Worm (Caenorhabditis elegans) whole organism, late embryonic: ENCODE data around the gene rpl-20.
A peak's percentile ranks its signal among the peaks of the same experiment; 100 is the strongest.

Source experiments
- C08G9.2 ChIP-seq: sonication (generic microtip); optimal IDR thresholded peaks from 2 replicates; lab custom pipeline; 2016; ENCODE audit warnings: mild to moderate bottlenecking, missing genetic modification characterization, moderate library complexity, missing compliant biosample characterization
- C38D4.7 ChIP-seq: fragments of 200-800 bp; sonication (Bioruptor generic); optimal IDR thresholded peaks from 2 replicates; lab custom pipeline; 2018; ENCODE audit warnings: mild to moderate bottlenecking, missing genetic modification characterization, moderate library complexity, missing compliant biosample characterization
- F13H6.1 ChIP-seq: sonication (generic microtip); optimal IDR thresholded peaks from 2 replicates; lab custom pipeline; 2016; ENCODE audit warnings: missing genetic modification characterization, missing compliant biosample characterization
- K09A11.1 ChIP-seq: sonication (generic microtip); optimal IDR thresholded peaks from 2 replicates; lab custom pipeline; 2017; ENCODE audit warnings: antibody characterized with exemption, mild to moderate bottlenecking, missing genetic modification characterization, missing compliant biosample characterization; ENCODE audit not compliant: insufficient read depth
- T23F11.4 ChIP-seq: fragments of 200-800 bp; sonication (Bioruptor generic); optimal IDR thresholded peaks from 2 replicates; lab custom pipeline; 2018; ENCODE audit warnings: mild to moderate bottlenecking, missing genetic modification characterization, missing compliant biosample characterization
- ahr-1 ChIP-seq: sonication (generic microtip); optimal IDR thresholded peaks from 2 replicates; lab custom pipeline; 2016; ENCODE audit warnings: missing genetic modification characterization, missing compliant biosample characterization
- ama-1 ChIP-seq: fragments of 150-350 bp; optimal IDR thresholded peaks from 2 replicates; lab custom pipeline; 2014
- ceh-14 ChIP-seq: sonication (generic microtip); optimal IDR thresholded peaks from 2 replicates; lab custom pipeline; 2016; ENCODE audit warnings: missing genotype, missing genetic modification characterization, missing compliant biosample characterization
- ceh-19 ChIP-seq: fragments of 200-800 bp; sonication (Bioruptor generic); optimal IDR thresholded peaks from 2 replicates; lab custom pipeline; 2018; ENCODE audit warnings: mild to moderate bottlenecking, missing genetic modification characterization, missing compliant biosample characterization
- ceh-2 ChIP-seq: sonication (generic microtip); optimal IDR thresholded peaks from 2 replicates; lab custom pipeline; 2016; ENCODE audit warnings: missing genotype, missing genetic modification characterization, missing compliant biosample characterization
- ceh-22 ChIP-seq: sonication (generic microtip); optimal IDR thresholded peaks from 2 replicates; lab custom pipeline; 2017; ENCODE audit warnings: missing biosample characterization, missing genetic modification characterization
- ceh-24 ChIP-seq: sonication (generic microtip); optimal IDR thresholded peaks from 2 replicates; lab custom pipeline; 2016; ENCODE audit warnings: mild to moderate bottlenecking, missing genetic modification characterization, missing compliant biosample characterization
- ceh-30 ChIP-seq: fragments of 150-350 bp; optimal IDR thresholded peaks from 2 replicates; lab custom pipeline; 2014; ENCODE audit warnings: missing biosample characterization, missing genetic modification characterization
- ceh-34 ChIP-seq: sonication (generic microtip); optimal IDR thresholded peaks from 2 replicates; lab custom pipeline; 2016; ENCODE audit warnings: mild to moderate bottlenecking, missing genetic modification characterization, missing compliant biosample characterization
- ceh-6 ChIP-seq: fragments of 200-800 bp; sonication (Bioruptor generic); optimal IDR thresholded peaks from 2 replicates; lab custom pipeline; 2018; ENCODE audit warnings: mild to moderate bottlenecking, missing genetic modification characterization, missing compliant biosample characterization
- dmd-4 ChIP-seq: sonication (generic microtip); optimal IDR thresholded peaks from 2 replicates; lab custom pipeline; 2016; ENCODE audit warnings: borderline replicate concordance, missing genetic modification characterization, missing compliant biosample characterization
- ets-4 ChIP-seq: sonication (generic microtip); optimal IDR thresholded peaks from 2 replicates; lab custom pipeline; 2016; ENCODE audit warnings: missing genetic modification characterization, missing compliant biosample characterization
- fkh-10 ChIP-seq: fragments of 150-350 bp; optimal IDR thresholded peaks from 2 replicates; lab custom pipeline; 2014; ENCODE audit warnings: missing biosample characterization, missing genetic modification reagents, missing genetic modification characterization
- fkh-6 ChIP-seq: sonication (generic microtip); optimal IDR thresholded peaks from 2 replicates; lab custom pipeline; 2016; ENCODE audit warnings: missing genetic modification characterization, missing compliant biosample characterization
- gmeb-2 ChIP-seq: sonication (generic microtip); optimal IDR thresholded peaks from 2 replicates; lab custom pipeline; 2016; ENCODE audit warnings: missing genetic modification characterization, inconsistent platforms, missing compliant biosample characterization
- hlh-15 ChIP-seq: sonication (generic microtip); optimal IDR thresholded peaks from 2 replicates; lab custom pipeline; 2016; ENCODE audit warnings: missing genetic modification characterization, missing compliant biosample characterization
- hlh-8 ChIP-seq: sonication (generic microtip); optimal IDR thresholded peaks from 2 replicates; lab custom pipeline; 2016; ENCODE audit warnings: missing genotype, missing genetic modification characterization, missing compliant biosample characterization
- lim-6 ChIP-seq: sonication (generic microtip); optimal IDR thresholded peaks from 2 replicates; lab custom pipeline; 2016; ENCODE audit warnings: missing genetic modification characterization, missing compliant biosample characterization
- madf-2 ChIP-seq: sonication (generic microtip); optimal IDR thresholded peaks from 2 replicates; lab custom pipeline; 2017; ENCODE audit warnings: missing genetic modification characterization, missing compliant biosample characterization
- mec-3 ChIP-seq: sonication (generic microtip); optimal IDR thresholded peaks from 2 replicates; lab custom pipeline; 2016; ENCODE audit warnings: borderline replicate concordance, missing genetic modification characterization, missing compliant biosample characterization
- nfya-1 ChIP-seq: sonication (generic microtip); optimal IDR thresholded peaks from 2 replicates; lab custom pipeline; 2017; ENCODE audit warnings: missing genetic modification characterization, mild to moderate bottlenecking, missing compliant biosample characterization, antibody characterized with exemption, moderate library complexity
- nhr-232 ChIP-seq: sonication (generic microtip); optimal IDR thresholded peaks from 2 replicates; lab custom pipeline; 2016; ENCODE audit warnings: missing genetic modification characterization, missing compliant biosample characterization
- odd-2 ChIP-seq: sonication (generic microtip); optimal IDR thresholded peaks from 2 replicates; lab custom pipeline; 2017; ENCODE audit warnings: antibody characterized with exemption, mild to moderate bottlenecking, missing genetic modification characterization, missing compliant biosample characterization
- pag-3 ChIP-seq: sonication (generic microtip); optimal IDR thresholded peaks from 2 replicates; lab custom pipeline; 2016; ENCODE audit warnings: missing compliant biosample characterization, missing genetic modification characterization, borderline replicate concordance
- pax-1 ChIP-seq: fragments of 150-350 bp; optimal IDR thresholded peaks from 2 replicates; lab custom pipeline; 2014; ENCODE audit warnings: missing biosample characterization, missing genetic modification characterization
- pha-2 ChIP-seq: sonication (generic microtip); optimal IDR thresholded peaks from 2 replicates; lab custom pipeline; 2017; ENCODE audit warnings: mild to moderate bottlenecking, missing genetic modification characterization, missing compliant biosample characterization
- pha-4 ChIP-seq: fragments of 150-350 bp; optimal IDR thresholded peaks from 2 replicates; lab custom pipeline; 2018; ENCODE audit warnings: missing biosample characterization, missing genetic modification reagents, missing genetic modification characterization
- pros-1 ChIP-seq: fragments of 150-350 bp; optimal IDR thresholded peaks from 2 replicates; lab custom pipeline; 2014; ENCODE audit warnings: missing biosample characterization, missing genetic modification reagents, missing genetic modification characterization
- ref-2 ChIP-seq: sonication (generic microtip); optimal IDR thresholded peaks from 2 replicates; lab custom pipeline; 2016; ENCODE audit warnings: missing genetic modification characterization, missing compliant biosample characterization
- rnt-1 ChIP-seq: sonication (generic microtip); optimal IDR thresholded peaks from 2 replicates; lab custom pipeline; 2016; ENCODE audit warnings: missing genetic modification characterization, missing compliant biosample characterization
- sdc-2 ChIP-seq: sonication (generic microtip); optimal IDR thresholded peaks from 2 replicates; lab custom pipeline; 2016; ENCODE audit warnings: missing genotype, missing genetic modification characterization, missing compliant biosample characterization
- syd-9 ChIP-seq: sonication (generic microtip); optimal IDR thresholded peaks from 2 replicates; lab custom pipeline; 2016; ENCODE audit warnings: mild to moderate bottlenecking, missing genetic modification characterization, moderate library complexity, missing compliant biosample characterization
- tbx-7 ChIP-seq: sonication (generic microtip); optimal IDR thresholded peaks from 2 replicates; lab custom pipeline; 2016; ENCODE audit warnings: missing genotype, missing genetic modification characterization, missing compliant biosample characterization
- ttx-3 ChIP-seq: sonication (generic microtip); optimal IDR thresholded peaks from 2 replicates; lab custom pipeline; 2016; ENCODE audit warnings: missing genetic modification reagents, missing genetic modification characterization, missing compliant biosample characterization
- unc-3 ChIP-seq, 2 experiments: fragments of 200-800 bp in 1 of 2; sonication (Bioruptor generic) in 1 of 2; sonication (generic microtip) in 1 of 2; conservative IDR thresholded peaks in 1 of 2; optimal IDR thresholded peaks in 1 of 2; 2 replicates each; pipeline versions ENCODE4 v1.3.6 to Lab custom; 2016 to 2022; ENCODE audit warnings: missing compliant biosample characterization in 2 of 2, missing genetic modification characterization in 2 of 2, missing genetic modification reagents in 1 of 2
- zip-5 ChIP-seq: sonication (generic microtip); optimal IDR thresholded peaks from 2 replicates; lab custom pipeline; 2016; ENCODE audit warnings: missing genetic modification characterization, missing compliant biosample characterization

Gene rpl-20

ce11 chrIV:4780129-4780528 lies 30.6 kb upstream of the rpl-20 start, which contains the start of gene set-15:
Gene set-15, minus strand, starts transcription at chrIV:4780229.
- TF ChIP-seq tbx-7 (tag; lab: Kevin White, UChicago) (no peak), madf-2 (no peak)

DNA sequence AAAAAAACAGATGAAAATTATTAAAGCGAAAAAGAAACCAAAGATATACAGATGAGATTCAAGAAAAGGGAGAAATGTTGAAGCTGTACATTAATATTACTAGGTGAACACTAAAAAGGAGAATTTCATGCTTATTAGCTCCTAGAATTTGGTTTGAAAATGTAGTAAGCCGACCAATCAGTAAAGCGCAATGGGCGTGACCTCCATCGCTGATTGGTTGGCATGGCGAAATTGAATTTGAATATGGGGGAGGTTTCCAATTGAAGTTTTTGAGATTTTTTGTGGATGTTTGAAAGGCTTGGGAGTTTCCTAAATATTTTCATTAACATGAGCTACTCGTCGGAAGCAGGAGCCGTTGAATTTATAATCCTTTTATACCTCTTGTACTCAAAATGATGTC lies 26.9 kb upstream of the rpl-20 start:
- TF ChIP-seq ref-2 (tag; lab: Kevin White, UChicago) (no peak), fkh-6 (tag; lab: Kevin White, UChicago) (no peak), dmd-4 (no peak), nfya-1 (tag; lab: Kevin White, UChicago) (peak; percentile 96), pros-1 (tag; lab: Kevin White, UChicago) (no peak)

ce11 chrIV:4776001-4776400 lies 26.4 kb upstream of the rpl-20 start, which contains the start of gene R11E3.19:
Gene R11E3.19, minus strand, starts transcription at chrIV:4776101.
- TF ChIP-seq ceh-6 (GFP tag; lab: Kevin White, UChicago) (no peak), lim-6 (tag; lab: Kevin White, UChicago) (no peak), ceh-14 (tag; lab: Kevin White, UChicago) (no peak), pax-1 (tag; lab: Kevin White, UChicago) (no peak), ama-1 (lab: Kevin White, UChicago) (no peak), madf-2 (no peak), fkh-10 (GFP tag; lab: Kevin White, UChicago) (no peak), odd-2 (tag; lab: Kevin White, UChicago) (no peak), ttx-3 (tag; lab: Kevin White, UChicago) (no peak), hlh-8 (tag; lab: Kevin White, UChicago) (no peak), ceh-19 (GFP tag; lab: Kevin White, UChicago) (no peak), C08G9.2 (tag; lab: Kevin White, UChicago) (no peak), ahr-1 (no peak), dmd-4 (no peak), hlh-15 (tag; lab: Kevin White, UChicago) (no peak)

- no peak for TF ChIP-seq fkh-10 (GFP tag; lab: Kevin White, UChicago)
- TF ChIP-seq pag-3 (tag; lab: Kevin White, UChicago) = no peak
- TF ChIP-seq ceh-24 (tag; lab: Kevin White, UChicago) = no peak
- TF ChIP-seq gmeb-2 = no peak
- TF ChIP-seq ets-4 = no peak
- no peak for TF ChIP-seq ahr-1
- no peak for TF ChIP-seq nhr-232 (tag; lab: Kevin White, UChicago)
- no peak for TF ChIP-seq ceh-2
Measured at ce11 chrIV:4771792-4772191, 22.2 kb upstream of the rpl-20 start, which contains the start of gene R11E3.2. Gene R11E3.2, plus strand, starts transcription at chrIV:4772092.

DNA sequence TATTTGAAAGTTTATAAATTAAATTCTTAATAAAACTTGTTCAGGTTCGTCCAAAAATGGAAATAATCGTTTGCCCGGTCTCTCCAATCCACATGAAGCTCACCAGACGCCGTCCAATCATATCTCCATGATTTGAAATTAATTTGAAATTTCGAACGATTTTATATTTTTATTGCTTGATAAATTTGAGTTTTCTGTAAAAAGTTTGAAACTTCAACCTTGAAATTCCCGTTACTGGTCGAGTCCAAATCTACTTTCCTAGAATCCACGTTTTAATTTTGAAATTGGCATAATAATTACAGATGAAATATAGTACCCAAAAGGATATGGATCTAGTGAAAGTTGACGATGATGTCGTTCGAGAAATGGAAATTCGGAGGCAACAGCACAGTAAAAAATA lies 14.8 kb upstream of the rpl-20 start, which contains the start of gene npp-26:
Gene npp-26 (plus strand): TSS at position 301 of the 400 bp plus-strand sequence.
- TF ChIP-seq sdc-2 = no peak
- no peak for TF ChIP-seq zip-5 (tag; lab: Kevin White, UChicago)
- TF ChIP-seq C38D4.7 (GFP tag; lab: Kevin White, UChicago) = no peak
- no peak for TF ChIP-seq pros-1 (tag; lab: Kevin White, UChicago)
- no peak for TF ChIP-seq ceh-22 (tag; lab: Kevin White, UChicago)
- no peak for TF ChIP-seq F13H6.1 (tag; lab: Kevin White, UChicago)
- TF ChIP-seq odd-2 (tag; lab: Kevin White, UChicago) = no peak
- no peak for TF ChIP-seq ets-4
- no peak for TF ChIP-seq rnt-1 (tag; lab: Kevin White, UChicago)
- TF ChIP-seq K09A11.1 = no peak
- no peak for TF ChIP-seq mec-3
- TF ChIP-seq pha-2 = no peak
- TF ChIP-seq ceh-30 (tag; lab: Kevin White, UChicago) = no peak
- no peak for TF ChIP-seq T23F11.4
- TF ChIP-seq syd-9 (tag; lab: Kevin White, UChicago) = no peak
- no peak for TF ChIP-seq ceh-34 (tag; lab: Kevin White, UChicago)
- TF ChIP-seq unc-3 (GFP tag; conservative IDR thresholded peaks at IDR 0.05; lab: Robert Waterston, UW) = no peak
- TF ChIP-seq unc-3 (tag; optimal IDR thresholded peaks at IDR 0.05; lab: Kevin White, UChicago) = no peak
- no peak for TF ChIP-seq pha-4 (tag; lab: Kevin White, UChicago)
- TF ChIP-seq, all 69 proteins: peak for 0
